Worm (Caenorhabditis elegans): ENCODE measurements around the gene cki-1.
A peak's percentile ranks its signal among the peaks of the same experiment; 100 is the strongest.

Gene cki-1

DNA sequence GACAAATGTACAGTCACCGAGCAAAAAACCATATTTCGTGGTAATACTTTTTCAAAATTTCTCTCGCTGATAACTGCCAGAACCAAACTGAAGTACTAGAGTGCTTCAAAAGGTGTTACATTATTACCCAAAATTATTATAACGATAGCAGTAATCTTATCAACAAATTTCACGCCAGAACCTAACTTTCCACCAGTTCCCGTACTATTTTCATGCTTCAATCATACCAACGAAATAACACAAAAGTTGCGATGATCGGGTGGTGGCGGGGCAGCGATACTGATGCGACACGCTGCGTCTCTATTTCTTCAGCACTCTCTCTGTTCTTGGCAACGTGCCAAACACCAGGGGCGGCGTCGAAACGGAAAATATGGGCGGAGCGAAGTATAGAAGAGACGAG is 2.1 kb upstream of the cki-1 start:
- no peak for TF ChIP-seq fos-1 (tag; optimal IDR thresholded peaks at IDR 0.05)
- no peak for TF ChIP-seq hmg-11 (tag; optimal IDR thresholded peaks at IDR 0.05)
- no peak for TF ChIP-seq ceh-9 (tag; optimal IDR thresholded peaks at IDR 0.05)
- peak; percentile 44 for TF ChIP-seq nhr-25 (tag; optimal IDR thresholded peaks at IDR 0.05)
- no peak for TF ChIP-seq unc-39 (tag; optimal IDR thresholded peaks at IDR 0.05)
- no peak for TF ChIP-seq egl-5 (tag; optimal IDR thresholded peaks at IDR 0.05)
- TF ChIP-seq nhr-28 (tag; optimal IDR thresholded peaks at IDR 0.05): no peak
- TF ChIP-seq elt-2 (tag; optimal IDR thresholded peaks at IDR 0.05): peak; percentile 95
- TF ChIP-seq unc-62 (GFP tag; optimal IDR thresholded peaks at IDR 0.05): peak; percentile 2
- no peak for TF ChIP-seq ama-1 (optimal IDR thresholded peaks at IDR 0.05)
- no peak for TF ChIP-seq fkh-2 (tag; optimal IDR thresholded peaks at IDR 0.05)
- TF ChIP-seq mml-1 (tag; optimal IDR thresholded peaks at IDR 0.05): no peak
- TF ChIP-seq nhr-237 (tag; optimal IDR thresholded peaks at IDR 0.05): no peak
- TF ChIP-seq nhr-43 (tag; optimal IDR thresholded peaks at IDR 0.05; ENCODE audit: poor library complexity, severe bottlenecking): peak; percentile 7
- TF ChIP-seq sea-2 (GFP tag; optimal IDR thresholded peaks at IDR 0.05): no peak
- TF ChIP-seq tbx-2 (tag; optimal IDR thresholded peaks at IDR 0.05): no peak
- TF ChIP-seq nfya-1 (tag; optimal IDR thresholded peaks at IDR 0.05; ENCODE audit: insufficient read depth): no peak
- no peak for TF ChIP-seq ceh-28 (tag; optimal IDR thresholded peaks at IDR 0.05)
- no peak for TF ChIP-seq eor-1 (tag; optimal IDR thresholded peaks at IDR 0.05)
- TF ChIP-seq snpc-4 (tag; optimal IDR thresholded peaks at IDR 0.05): peak; percentile 16
- no peak for TF ChIP-seq ceh-82 (tag; optimal IDR thresholded peaks at IDR 0.05)
- TF ChIP-seq lsy-12 (tag; optimal IDR thresholded peaks at IDR 0.05): peak; percentile 20
- TF ChIP-seq pqm-1 (tag; optimal IDR thresholded peaks at IDR 0.05): peak; percentile 92
- TF ChIP-seq nhr-67 (tag; optimal IDR thresholded peaks at IDR 0.05): no peak
- no peak for TF ChIP-seq aly-2 (tag; optimal IDR thresholded peaks at IDR 0.05)
- TF ChIP-seq zag-1 (tag; optimal IDR thresholded peaks at IDR 0.05): no peak
- TF ChIP-seq ceh-16 (tag; optimal IDR thresholded peaks at IDR 0.05): no peak
- TF ChIP-seq fkh-10 (GFP tag; optimal IDR thresholded peaks at IDR 0.05): no peak
- TF ChIP-seq elt-3 (tag; optimal IDR thresholded peaks at IDR 0.05): no peak
- peak; percentile 13 for TF ChIP-seq pha-4 (tag; optimal IDR thresholded peaks at IDR 0.05)
- no peak for TF ChIP-seq ztf-4 (tag; optimal IDR thresholded peaks at IDR 0.05)
- no peak for TF ChIP-seq lin-15B (tag; optimal IDR thresholded peaks at IDR 0.05)
- TF ChIP-seq egl-27 (tag; optimal IDR thresholded peaks at IDR 0.05): no peak
- TF ChIP-seq mdl-1 (tag; optimal IDR thresholded peaks at IDR 0.05): no peak
- no peak for TF ChIP-seq elt-1 (tag; optimal IDR thresholded peaks at IDR 0.05)
- peak; percentile 60 for TF ChIP-seq jun-1 (tag; optimal IDR thresholded peaks at IDR 0.05)
- TF ChIP-seq nhr-76 (tag; optimal IDR thresholded peaks at IDR 0.05): no peak
- TF ChIP-seq ztf-11 (tag; optimal IDR thresholded peaks at IDR 0.05): no peak
- TF ChIP-seq lin-39 (tag; optimal IDR thresholded peaks at IDR 0.05): no peak
- TF ChIP-seq skn-1 (tag; optimal IDR thresholded peaks at IDR 0.05): no peak
- no peak for TF ChIP-seq ZK546.5 (tag; optimal IDR thresholded peaks at IDR 0.05)
- TF ChIP-seq nhr-77 (tag; optimal IDR thresholded peaks at IDR 0.05): no peak
- TF ChIP-seq daf-12 (tag; optimal IDR thresholded peaks at IDR 0.05): no peak
- TF ChIP-seq nhr-23 (tag; optimal IDR thresholded peaks at IDR 0.05): peak; percentile 52
- TF ChIP-seq nhr-12 (tag; optimal IDR thresholded peaks at IDR 0.05): no peak
- TF ChIP-seq nhr-11 (tag; optimal IDR thresholded peaks at IDR 0.05): no peak
- no peak for TF ChIP-seq R02D3.7 (tag; optimal IDR thresholded peaks at IDR 0.05)

DNA sequence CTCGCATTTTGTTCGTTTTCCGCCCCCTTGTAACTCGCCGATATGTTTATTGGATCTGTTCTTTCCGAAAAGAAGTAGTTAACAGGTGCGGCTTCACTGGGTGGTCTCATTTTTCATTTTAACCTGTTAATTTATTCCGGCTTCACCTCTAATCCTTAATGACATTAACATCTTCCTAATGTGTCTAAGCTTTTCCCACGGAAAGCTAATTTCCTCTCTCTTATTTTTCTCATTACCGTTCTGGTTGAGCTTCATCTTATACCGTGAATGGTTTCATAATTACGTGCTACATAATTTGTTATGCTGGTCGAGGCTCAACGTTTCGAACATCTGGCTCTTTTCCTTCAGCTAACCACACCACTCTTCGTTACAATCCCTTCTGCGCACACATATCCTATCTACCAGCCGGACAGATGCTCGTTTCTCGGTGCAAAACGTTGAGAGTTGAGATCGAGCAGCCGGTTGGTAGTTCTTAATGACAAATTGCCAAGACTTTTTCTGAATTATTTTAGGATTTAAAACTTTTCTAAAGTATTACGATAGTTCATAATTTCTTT is 1.6 kb upstream of the cki-1 start:
- no peak for TF ChIP-seq lin-39 (tag; optimal IDR thresholded peaks at IDR 0.05)
- no peak for TF ChIP-seq R02D3.7 (tag; optimal IDR thresholded peaks at IDR 0.05)
- no peak for TF ChIP-seq egl-27 (tag; optimal IDR thresholded peaks at IDR 0.05)
- no peak for TF ChIP-seq tbx-2 (tag; optimal IDR thresholded peaks at IDR 0.05)
- TF ChIP-seq fos-1 (tag; optimal IDR thresholded peaks at IDR 0.05): no peak
- TF ChIP-seq nhr-67 (tag; optimal IDR thresholded peaks at IDR 0.05): no peak
- TF ChIP-seq nhr-76 (tag; optimal IDR thresholded peaks at IDR 0.05): no peak
- TF ChIP-seq unc-62 (GFP tag; optimal IDR thresholded peaks at IDR 0.05): no peak
- TF ChIP-seq ama-1 (optimal IDR thresholded peaks at IDR 0.05): no peak
- TF ChIP-seq nhr-237 (tag; optimal IDR thresholded peaks at IDR 0.05): no peak
- TF ChIP-seq mml-1 (tag; optimal IDR thresholded peaks at IDR 0.05): no peak
- TF ChIP-seq jun-1 (tag; optimal IDR thresholded peaks at IDR 0.05): no peak
- no peak for TF ChIP-seq ceh-28 (tag; optimal IDR thresholded peaks at IDR 0.05)
- TF ChIP-seq pqm-1 (tag; optimal IDR thresholded peaks at IDR 0.05): no peak
- no peak for TF ChIP-seq ceh-16 (tag; optimal IDR thresholded peaks at IDR 0.05)

All from whole organism, L3 larva.